Worm (Caenorhabditis elegans) whole organism, L3 larva: ENCODE data around the gene B0273.1.
"Not testable (repeated sequence)": the region's sequence is repeated elsewhere in the genome, so short reads cannot be mapped to it uniquely, and the experiment has no call there.

Source experiments
- R02D3.7 ChIP-seq: fragments of 150-350 bp; optimal IDR thresholded peaks from 2 replicates; lab custom pipeline; 2014; ENCODE audit warnings: missing biosample characterization, missing genetic modification characterization
- aly-2 ChIP-seq: fragments of 150-350 bp; optimal IDR thresholded peaks from 2 replicates; lab custom pipeline; 2014; ENCODE audit warnings: missing biosample characterization, missing genetic modification characterization
- ama-1 ChIP-seq: fragments of 150-350 bp; optimal IDR thresholded peaks from 2 replicates; lab custom pipeline; 2018
- ceh-16 ChIP-seq: sonication (generic microtip); optimal IDR thresholded peaks from 2 replicates; lab custom pipeline; 2017; ENCODE audit warnings: missing biosample characterization, missing genetic modification characterization
- ceh-28 ChIP-seq: fragments of 150-350 bp; optimal IDR thresholded peaks from 2 replicates; lab custom pipeline; 2014; ENCODE audit warnings: missing biosample characterization, missing genetic modification reagents, missing genetic modification characterization
- ceh-82 ChIP-seq: fragments of 150-350 bp; optimal IDR thresholded peaks from 2 replicates; lab custom pipeline; 2014; ENCODE audit warnings: missing biosample characterization, missing genetic modification characterization
- ceh-9 ChIP-seq: sonication (generic microtip); optimal IDR thresholded peaks from 2 replicates; lab custom pipeline; 2018; ENCODE audit warnings: missing biosample characterization, missing genetic modification characterization
- daf-12 ChIP-seq: fragments of 150-350 bp; optimal IDR thresholded peaks from 2 replicates; lab custom pipeline; 2014; ENCODE audit warnings: missing biosample characterization, missing genetic modification reagents, missing genetic modification characterization
- egl-27 ChIP-seq: sonication (generic microtip); optimal IDR thresholded peaks from 4 replicates; lab custom pipeline; 2017; ENCODE audit warnings: missing biosample characterization, missing genetic modification reagents, missing genetic modification characterization
- egl-5 ChIP-seq: fragments of 150-350 bp; optimal IDR thresholded peaks from 2 replicates; lab custom pipeline; 2017; ENCODE audit warnings: missing biosample characterization, missing genetic modification reagents, missing genetic modification characterization, inconsistent platforms
- elt-1 ChIP-seq: fragments of 150-350 bp; optimal IDR thresholded peaks from 2 replicates; lab custom pipeline; 2014; ENCODE audit warnings: missing biosample characterization, missing genetic modification characterization
- elt-2 ChIP-seq: sonication (generic microtip); optimal IDR thresholded peaks from 2 replicates; lab custom pipeline; 2016; ENCODE audit warnings: missing genetic modification reagents, mild to moderate bottlenecking, missing genetic modification characterization, missing compliant biosample characterization
- elt-3 ChIP-seq, 3 experiments: fragments of 150-350 bp in 1 of 3; sonication (generic microtip) in 2 of 3; optimal IDR thresholded peaks; 2 replicates in 2 of 3; 4 replicates in 1 of 3; lab custom pipeline; 2014 to 2017; ENCODE audit warnings: missing biosample characterization in 3 of 3, missing genetic modification characterization in 3 of 3
- fkh-10 ChIP-seq: sonication (generic microtip); optimal IDR thresholded peaks from 2 replicates; lab custom pipeline; 2017; ENCODE audit warnings: missing biosample characterization, missing genetic modification reagents, missing genetic modification characterization
- fos-1 ChIP-seq: fragments of 150-350 bp; optimal IDR thresholded peaks from 2 replicates; lab custom pipeline; 2014; ENCODE audit warnings: missing biosample characterization, missing genetic modification characterization
- hmg-11 ChIP-seq: sonication (generic microtip); optimal IDR thresholded peaks from 2 replicates; lab custom pipeline; 2016; ENCODE audit warnings: missing genetic modification characterization, missing compliant biosample characterization
- jun-1 ChIP-seq: fragments of 150-350 bp; optimal IDR thresholded peaks from 2 replicates; lab custom pipeline; 2014; ENCODE audit warnings: missing biosample characterization, missing genetic modification reagents, missing genetic modification characterization
- lin-15B ChIP-seq: fragments of 150-350 bp; optimal IDR thresholded peaks from 2 replicates; lab custom pipeline; 2014; ENCODE audit warnings: missing biosample characterization, missing genetic modification characterization
- lin-39 ChIP-seq: fragments of 150-350 bp; optimal IDR thresholded peaks from 2 replicates; lab custom pipeline; 2018; ENCODE audit warnings: missing biosample characterization, missing genetic modification reagents, missing genetic modification characterization
- lsy-12 ChIP-seq: sonication (generic microtip); optimal IDR thresholded peaks from 2 replicates; lab custom pipeline; 2016; ENCODE audit warnings: mild to moderate bottlenecking, missing genetic modification characterization, missing compliant biosample characterization
- mdl-1 ChIP-seq: fragments of 150-350 bp; optimal IDR thresholded peaks from 2 replicates; lab custom pipeline; 2014; ENCODE audit warnings: missing biosample characterization, missing genetic modification characterization
- mml-1 ChIP-seq: fragments of 150-350 bp; sonication (generic microtip); optimal IDR thresholded peaks from 3 replicates; lab custom pipeline; 2014; ENCODE audit warnings: missing biosample characterization, missing genetic modification characterization
- nfya-1 ChIP-seq: sonication (generic microtip); optimal IDR thresholded peaks from 2 replicates; lab custom pipeline; 2017; ENCODE audit warnings: missing genetic modification characterization, mild to moderate bottlenecking, missing compliant biosample characterization, antibody characterized with exemption, moderate library complexity; ENCODE audit not compliant: insufficient read depth
- nhr-11 ChIP-seq: fragments of 150-350 bp; optimal IDR thresholded peaks from 2 replicates; lab custom pipeline; 2014; ENCODE audit warnings: missing biosample characterization, missing genetic modification characterization
- nhr-23 ChIP-seq: fragments of 150-350 bp; optimal IDR thresholded peaks from 2 replicates; lab custom pipeline; 2014; ENCODE audit warnings: missing biosample characterization, missing genetic modification reagents, missing genetic modification characterization
- nhr-237 ChIP-seq: fragments of 150-350 bp; optimal IDR thresholded peaks from 2 replicates; lab custom pipeline; 2014; ENCODE audit warnings: missing biosample characterization, missing genetic modification characterization
- nhr-28 ChIP-seq: fragments of 150-350 bp; optimal IDR thresholded peaks from 2 replicates; lab custom pipeline; 2014; ENCODE audit warnings: missing biosample characterization, missing genetic modification characterization
- nhr-43 ChIP-seq: sonication (generic microtip); optimal IDR thresholded peaks from 2 replicates; lab custom pipeline; 2016; ENCODE audit warnings: mild to moderate bottlenecking, missing genetic modification characterization, missing compliant biosample characterization; ENCODE audit not compliant: poor library complexity, severe bottlenecking
- nhr-67 ChIP-seq: fragments of 150-350 bp; optimal IDR thresholded peaks from 2 replicates; lab custom pipeline; 2014; ENCODE audit warnings: missing biosample characterization, missing genetic modification characterization
- nhr-76 ChIP-seq: fragments of 150-350 bp; sonication (generic microtip); optimal IDR thresholded peaks from 5 replicates; lab custom pipeline; 2014; ENCODE audit warnings: missing biosample characterization, missing genetic modification characterization
- nhr-77 ChIP-seq: fragments of 150-350 bp; optimal IDR thresholded peaks from 2 replicates; lab custom pipeline; 2014; ENCODE audit warnings: missing biosample characterization, missing genetic modification characterization
- pha-4 ChIP-seq: fragments of 150-350 bp; optimal IDR thresholded peaks from 2 replicates; lab custom pipeline; 2014; ENCODE audit warnings: missing biosample characterization, missing genetic modification reagents, missing genetic modification characterization
- pqm-1 ChIP-seq: fragments of 150-350 bp; optimal IDR thresholded peaks from 2 replicates; lab custom pipeline; 2017; ENCODE audit warnings: missing biosample characterization, missing genetic modification characterization, inconsistent platforms
- sea-2 ChIP-seq: fragments of 150-350 bp; sonication (generic microtip); optimal IDR thresholded peaks from 4 replicates; lab custom pipeline; 2014; ENCODE audit warnings: missing biosample characterization, missing genetic modification reagents, missing genetic modification characterization
- skn-1 ChIP-seq: fragments of 150-350 bp; optimal IDR thresholded peaks from 2 replicates; lab custom pipeline; 2014; ENCODE audit warnings: missing biosample characterization, missing genetic modification characterization
- snpc-4 ChIP-seq: fragments of 150-350 bp; optimal IDR thresholded peaks from 2 replicates; lab custom pipeline; 2014; ENCODE audit warnings: missing biosample characterization, missing genetic modification characterization
- unc-62 ChIP-seq: fragments of 150-350 bp; sonication (generic microtip); optimal IDR thresholded peaks from 4 replicates; lab custom pipeline; 2014; ENCODE audit warnings: missing biosample characterization, missing genetic modification reagents, missing genetic modification characterization
- zag-1 ChIP-seq: fragments of 150-350 bp; optimal IDR thresholded peaks from 2 replicates; lab custom pipeline; 2014; ENCODE audit warnings: missing biosample characterization, missing genetic modification characterization
- ztf-11 ChIP-seq: fragments of 150-350 bp; optimal IDR thresholded peaks from 2 replicates; lab custom pipeline; 2014; ENCODE audit warnings: missing biosample characterization, missing genetic modification characterization

B0273.1 gene

ce11 chrIV:5486208-5486731, 7.5 kb upstream of the B0273.1 start, which contains the start of the genes snpc-3.1 and puf-7:
Gene snpc-3.1 (minus strand): TSS chrIV:5486258.
Gene puf-7 (plus strand): TSS chrIV:5486713.
- not testable (repeated sequence) for TF ChIP-seq nhr-77 (tag; lab: Kevin White, UChicago); ceh-82 (tag; lab: Kevin White, UChicago); nhr-43

DNA sequence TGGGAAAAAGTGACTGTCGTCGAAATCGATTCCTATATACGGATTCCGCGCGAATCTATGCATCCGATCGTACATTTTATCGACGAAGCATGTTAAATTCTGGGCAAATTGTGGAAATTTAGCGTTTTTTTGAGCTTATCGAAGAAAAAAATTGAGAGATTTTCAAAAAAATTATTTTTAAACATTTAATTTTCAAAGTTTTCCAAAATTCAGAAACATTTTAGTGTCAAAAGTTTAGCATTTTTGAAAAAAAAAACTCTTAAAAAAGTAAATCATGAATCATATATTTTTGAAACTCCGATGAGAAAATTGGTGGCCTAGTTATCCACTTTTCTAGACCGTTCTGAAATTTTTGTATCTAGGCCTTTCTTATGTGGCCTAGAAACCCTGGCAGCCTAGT, 2.7 kb upstream of the B0273.1 start, which contains the start of gene B0273.115:
Gene B0273.115 (minus strand): TSS at position 101 of the 400 bp plus-strand sequence.
- not testable (repeated sequence) for TF ChIP-seq ceh-9 (tag; lab: Kevin White, UChicago); fos-1 (tag; lab: Kevin White, UChicago); elt-3 (tag; optimal IDR thresholded peaks at IDR 0.05; lab: Kevin White, UChicago)

DNA sequence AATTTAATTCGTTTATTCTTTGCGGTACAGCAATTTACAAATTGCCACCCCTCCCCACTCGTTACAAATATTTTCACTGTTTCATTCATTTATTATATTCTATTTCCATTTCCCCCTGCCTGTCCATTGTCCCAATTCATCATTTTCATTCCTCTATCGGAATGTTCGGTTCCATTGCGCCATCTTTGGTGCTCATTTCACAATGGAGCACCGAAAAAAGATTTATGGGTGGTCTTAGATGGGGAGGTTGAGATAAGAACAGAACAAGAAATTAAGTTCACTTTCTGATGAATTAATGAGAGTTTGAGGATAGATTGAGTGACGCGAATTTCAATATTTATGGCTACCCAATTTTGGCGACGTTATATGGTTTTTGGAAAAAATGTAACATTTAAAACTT, 1.6 kb upstream of the B0273.1 start:
- TF ChIP-seq unc-62 (GFP tag; lab: Kevin White, UChicago) (no peak), nhr-23 (no peak), pha-4 (no peak), nfya-1 (tag; lab: Kevin White, UChicago) (no peak), lin-15B (tag; lab: Kevin White, UChicago) (no peak), elt-2 (tag; lab: Kevin White, UChicago) (no peak), ceh-9 (tag; lab: Kevin White, UChicago) (no peak), nhr-28 (no peak), egl-27 (tag; lab: Kevin White, UChicago) (no peak), fos-1 (tag; lab: Kevin White, UChicago) (no peak), daf-12 (tag; lab: Kevin White, UChicago) (no peak), elt-1 (tag; lab: Kevin White, UChicago) (no peak), nhr-11 (tag; lab: Kevin White, UChicago) (no peak), snpc-4 (tag; lab: Kevin White, UChicago) (no peak), aly-2 (tag; lab: Kevin White, UChicago) (no peak), mdl-1 (tag; lab: Kevin White, UChicago) (no peak), ceh-82 (tag; lab: Kevin White, UChicago) (no peak), nhr-76 (tag; lab: Kevin White, UChicago) (no peak)

- no peak for TF ChIP-seq nfya-1 (tag; lab: Kevin White, UChicago)
- no peak for TF ChIP-seq nhr-28
- TF ChIP-seq R02D3.7 (tag; lab: Kevin White, UChicago), result no peak
- no peak for TF ChIP-seq lin-15B (tag; lab: Kevin White, UChicago)
- no peak for TF ChIP-seq ztf-11
- TF ChIP-seq mml-1 (tag; lab: Kevin White, UChicago), result no peak
- no peak for TF ChIP-seq lin-39
- TF ChIP-seq unc-62 (GFP tag; lab: Kevin White, UChicago), result no peak
These were observed 657 bp upstream of the B0273.1 start for ce11 chrIV:5493135-5493534.

DNA sequence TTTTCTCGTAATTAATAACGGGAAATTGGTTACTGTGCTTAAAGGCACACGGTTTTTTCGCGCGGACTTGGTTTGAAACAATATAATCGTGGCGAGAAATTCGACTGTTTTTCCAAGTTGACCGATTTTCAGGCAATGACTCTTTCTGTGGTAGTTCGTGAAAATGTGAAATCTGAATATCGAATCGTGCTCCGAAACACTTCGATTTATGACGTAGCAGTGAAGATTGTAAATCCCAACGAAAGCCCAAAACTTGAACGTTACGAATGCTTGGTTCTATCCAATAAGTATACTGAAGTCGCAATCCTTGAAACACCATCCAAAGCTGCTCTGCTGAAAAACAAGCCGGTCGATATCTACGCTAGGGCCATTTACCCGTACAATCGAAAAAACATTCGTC, 307 bp downstream of the B0273.1 start:
- TF ChIP-seq hmg-11 (tag; lab: Kevin White, UChicago) (no peak), mml-1 (tag; lab: Kevin White, UChicago) (no peak), ceh-16 (no peak), lsy-12 (tag; lab: Kevin White, UChicago) (no peak), zag-1 (no peak), aly-2 (tag; lab: Kevin White, UChicago) (no peak), egl-5 (tag; lab: Kevin White, UChicago) (no peak)

DNA sequence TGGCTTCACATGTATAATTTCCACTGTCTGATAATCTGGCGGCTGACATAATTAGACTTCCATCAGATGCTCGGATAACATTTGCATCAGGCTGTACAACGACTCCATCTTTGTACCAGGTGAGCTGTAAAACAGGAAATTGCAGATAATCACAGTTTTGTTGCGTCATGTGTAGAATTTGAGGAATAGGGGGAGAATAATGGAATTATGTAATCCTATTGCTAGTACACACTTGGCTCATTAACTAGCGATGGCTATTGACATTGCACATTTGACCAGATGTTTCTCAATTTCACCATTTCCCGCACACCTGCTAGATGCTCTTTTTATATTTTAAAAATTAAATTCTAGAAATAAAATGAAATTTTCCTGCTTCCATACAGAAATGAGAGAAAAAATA, 7.6 kb downstream of the B0273.1 start:
- TF ChIP-seq nhr-77 (tag; lab: Kevin White, UChicago) (no peak), ceh-28 (tag; lab: Kevin White, UChicago) (no peak), pqm-1 (no peak), lsy-12 (tag; lab: Kevin White, UChicago) (no peak), nhr-23 (no peak), nhr-76 (tag; lab: Kevin White, UChicago) (no peak), lin-15B (tag; lab: Kevin White, UChicago) (no peak), mml-1 (tag; lab: Kevin White, UChicago) (no peak), jun-1 (tag; lab: Kevin White, UChicago) (no peak), ama-1 (lab: Kevin White, UChicago) (no peak), fkh-10 (no peak), nhr-11 (tag; lab: Kevin White, UChicago) (no peak), nhr-237 (no peak), snpc-4 (tag; lab: Kevin White, UChicago) (no peak), nhr-67 (tag; lab: Kevin White, UChicago) (no peak), skn-1 (tag; lab: Kevin White, UChicago) (no peak), sea-2 (GFP tag; lab: Kevin White, UChicago) (no peak), R02D3.7 (tag; lab: Kevin White, UChicago) (no peak)
- TF ChIP-seq, all 47 proteins: peak for 0
